Worm (Caenorhabditis elegans) whole organism, mixed stage, embryonic: ENCODE results near the gene F38A1.15.

ENCODE experiments used
- bed-3 ChIP-seq: fragments of 200-800 bp; sonication (Bioruptor generic); optimal IDR thresholded peaks from 3 replicates; lab custom pipeline; 2018; ENCODE audit warnings: mild to moderate bottlenecking, missing genetic modification characterization, moderate library complexity, missing compliant biosample characterization
- blmp-1 ChIP-seq: fragments of 150-350 bp; optimal IDR thresholded peaks from 2 replicates; lab custom pipeline; 2014; ENCODE audit warnings: missing biosample characterization, missing genetic modification characterization
- ceh-39 ChIP-seq: fragments of 150-350 bp; optimal IDR thresholded peaks from 2 replicates; lab custom pipeline; 2014; ENCODE audit warnings: missing biosample characterization, missing genetic modification characterization
- ceh-43 ChIP-seq: fragments of 200-800 bp; sonication (Bioruptor generic); optimal IDR thresholded peaks from 2 replicates; lab custom pipeline; 2018; ENCODE audit warnings: mild to moderate bottlenecking, missing genetic modification characterization, moderate library complexity, missing compliant biosample characterization
- ceh-83 ChIP-seq: fragments of 200-800 bp; sonication (Bioruptor generic); optimal IDR thresholded peaks from 2 replicates; lab custom pipeline; 2018; ENCODE audit warnings: mild to moderate bottlenecking, missing genetic modification characterization, missing compliant biosample characterization
- ces-1 ChIP-seq: fragments of 150-350 bp; optimal IDR thresholded peaks from 2 replicates; lab custom pipeline; 2014; ENCODE audit warnings: missing biosample characterization, missing genetic modification reagents, missing genetic modification characterization
- cnd-1 ChIP-seq: fragments of 200-800 bp; sonication (Bioruptor generic); optimal IDR thresholded peaks from 2 replicates; lab custom pipeline; 2018; ENCODE audit warnings: mild to moderate bottlenecking, missing genetic modification characterization, missing compliant biosample characterization
- elt-1 ChIP-seq: sonication (generic microtip); optimal IDR thresholded peaks from 2 replicates; lab custom pipeline; 2017; ENCODE audit warnings: missing genetic modification characterization, mild to moderate bottlenecking, missing compliant biosample characterization, antibody characterized with exemption, moderate library complexity, borderline replicate concordance; ENCODE audit not compliant: insufficient read depth
- elt-3 ChIP-seq: fragments of 150-350 bp; optimal IDR thresholded peaks from 2 replicates; lab custom pipeline; 2014; ENCODE audit warnings: missing biosample characterization, missing genetic modification characterization
- flh-1 ChIP-seq: fragments of 200-800 bp; sonication (Bioruptor generic); optimal IDR thresholded peaks from 2 replicates; lab custom pipeline; 2018; ENCODE audit warnings: mild to moderate bottlenecking, missing genetic modification characterization, moderate library complexity, missing compliant biosample characterization
- ham-2 ChIP-seq: fragments of 200-800 bp; sonication (Bioruptor generic); optimal IDR thresholded peaks from 2 replicates; lab custom pipeline; 2018; ENCODE audit warnings: mild to moderate bottlenecking, missing genetic modification characterization, missing compliant biosample characterization
- hlh-1 ChIP-seq: fragments of 150-350 bp; optimal IDR thresholded peaks from 2 replicates; lab custom pipeline; 2014; ENCODE audit warnings: missing biosample characterization, missing genetic modification reagents, missing genetic modification characterization
- lin-13 ChIP-seq: fragments of 150-350 bp; optimal IDR thresholded peaks from 2 replicates; lab custom pipeline; 2014; ENCODE audit warnings: missing biosample characterization, missing genetic modification characterization
- lin-32 ChIP-seq: fragments of 200-800 bp; sonication (Bioruptor generic); optimal IDR thresholded peaks from 2 replicates; lab custom pipeline; 2018; ENCODE audit warnings: mild to moderate bottlenecking, missing genetic modification characterization, missing compliant biosample characterization
- lsy-2 ChIP-seq: fragments of 150-350 bp; optimal IDR thresholded peaks from 2 replicates; lab custom pipeline; 2014; ENCODE audit warnings: missing biosample characterization, missing genetic modification characterization
- mls-2 ChIP-seq: sonication (generic microtip); optimal IDR thresholded peaks from 2 replicates; lab custom pipeline; 2016; ENCODE audit warnings: mild to moderate bottlenecking, missing genetic modification characterization, moderate library complexity, missing compliant biosample characterization
- nhr-12 ChIP-seq: fragments of 150-350 bp; optimal IDR thresholded peaks from 2 replicates; lab custom pipeline; 2014; ENCODE audit warnings: missing biosample characterization, missing genetic modification characterization
- nhr-2 ChIP-seq: fragments of 150-350 bp; optimal IDR thresholded peaks from 2 replicates; lab custom pipeline; 2014; ENCODE audit warnings: missing biosample characterization, missing genetic modification characterization
- nhr-237 ChIP-seq: fragments of 150-350 bp; optimal IDR thresholded peaks from 2 replicates; lab custom pipeline; 2014; ENCODE audit warnings: missing biosample characterization, missing genetic modification characterization
- nhr-28 ChIP-seq: fragments of 150-350 bp; optimal IDR thresholded peaks from 2 replicates; lab custom pipeline; 2014; ENCODE audit warnings: missing biosample characterization, missing genetic modification characterization
- nhr-76 ChIP-seq: sonication (generic microtip); optimal IDR thresholded peaks from 2 replicates; lab custom pipeline; 2017; ENCODE audit warnings: missing biosample characterization, missing genetic modification characterization
- pha-4 ChIP-seq: fragments of 150-350 bp; optimal IDR thresholded peaks from 2 replicates; lab custom pipeline; 2018; ENCODE audit warnings: missing biosample characterization, missing genetic modification reagents, missing genetic modification characterization
- sem-2 ChIP-seq: fragments of 200-800 bp; sonication (Bioruptor generic); optimal IDR thresholded peaks from 2 replicates; lab custom pipeline; 2018; ENCODE audit warnings: mild to moderate bottlenecking, missing genetic modification characterization, missing compliant biosample characterization
- snpc-4 ChIP-seq: fragments of 150-350 bp; optimal IDR thresholded peaks from 2 replicates; lab custom pipeline; 2014; ENCODE audit warnings: missing biosample characterization, missing genetic modification characterization
- sptf-1 ChIP-seq: sonication (generic microtip); optimal IDR thresholded peaks from 2 replicates; lab custom pipeline; 2017; ENCODE audit warnings: mild to moderate bottlenecking, missing genetic modification characterization, moderate library complexity, missing compliant biosample characterization
- tbx-8 ChIP-seq: fragments of 200-800 bp; sonication (Bioruptor generic); optimal IDR thresholded peaks from 2 replicates; lab custom pipeline; 2018; ENCODE audit warnings: mild to moderate bottlenecking, missing genetic modification characterization, moderate library complexity, missing compliant biosample characterization
- unc-39 ChIP-seq: fragments of 150-350 bp; optimal IDR thresholded peaks from 2 replicates; lab custom pipeline; 2014; ENCODE audit warnings: missing biosample characterization, missing genetic modification characterization
- unc-62 ChIP-seq: fragments of 150-350 bp; optimal IDR thresholded peaks from 2 replicates; lab custom pipeline; 2014; ENCODE audit warnings: missing biosample characterization, missing genetic modification reagents, missing genetic modification characterization
- zip-8 ChIP-seq: fragments of 150-350 bp; optimal IDR thresholded peaks from 2 replicates; lab custom pipeline; 2014; ENCODE audit warnings: missing biosample characterization, missing genetic modification characterization
- ztf-11 ChIP-seq: fragments of 150-350 bp; optimal IDR thresholded peaks from 2 replicates; lab custom pipeline; 2014; ENCODE audit warnings: missing biosample characterization, missing genetic modification characterization

Gene F38A1.15

ce11 chrIV:1235785-1236184, 7.4 kb downstream of the F38A1.15 start:
- TF ChIP-seq flh-1 (GFP tag; lab: Kevin White, UChicago) (no peak), unc-39 (tag; lab: Kevin White, UChicago) (no peak), pha-4 (tag; lab: Kevin White, UChicago) (no peak), ceh-43 (GFP tag; lab: Kevin White, UChicago) (no peak), nhr-2 (no peak)

- TF ChIP-seq lin-13 (tag; lab: Kevin White, UChicago) (no peak), pha-4 (tag; lab: Kevin White, UChicago) (no peak), nhr-76 (no peak), unc-62 (GFP tag; lab: Kevin White, UChicago) (no peak), tbx-8 (GFP tag; lab: Kevin White, UChicago) (no peak), hlh-1 (tag; lab: Kevin White, UChicago) (no peak), lin-32 (no peak), elt-3 (no peak), blmp-1 (tag; lab: Kevin White, UChicago) (no peak), ztf-11 (tag; lab: Kevin White, UChicago) (no peak), ceh-39 (tag; lab: Kevin White, UChicago) (no peak), ceh-43 (GFP tag; lab: Kevin White, UChicago) (no peak), cnd-1 (no peak), nhr-237 (tag; lab: Kevin White, UChicago) (no peak)
Observed at ce11 chrIV:1234780-1235179, 8.4 kb downstream of the F38A1.15 start.

DNA sequence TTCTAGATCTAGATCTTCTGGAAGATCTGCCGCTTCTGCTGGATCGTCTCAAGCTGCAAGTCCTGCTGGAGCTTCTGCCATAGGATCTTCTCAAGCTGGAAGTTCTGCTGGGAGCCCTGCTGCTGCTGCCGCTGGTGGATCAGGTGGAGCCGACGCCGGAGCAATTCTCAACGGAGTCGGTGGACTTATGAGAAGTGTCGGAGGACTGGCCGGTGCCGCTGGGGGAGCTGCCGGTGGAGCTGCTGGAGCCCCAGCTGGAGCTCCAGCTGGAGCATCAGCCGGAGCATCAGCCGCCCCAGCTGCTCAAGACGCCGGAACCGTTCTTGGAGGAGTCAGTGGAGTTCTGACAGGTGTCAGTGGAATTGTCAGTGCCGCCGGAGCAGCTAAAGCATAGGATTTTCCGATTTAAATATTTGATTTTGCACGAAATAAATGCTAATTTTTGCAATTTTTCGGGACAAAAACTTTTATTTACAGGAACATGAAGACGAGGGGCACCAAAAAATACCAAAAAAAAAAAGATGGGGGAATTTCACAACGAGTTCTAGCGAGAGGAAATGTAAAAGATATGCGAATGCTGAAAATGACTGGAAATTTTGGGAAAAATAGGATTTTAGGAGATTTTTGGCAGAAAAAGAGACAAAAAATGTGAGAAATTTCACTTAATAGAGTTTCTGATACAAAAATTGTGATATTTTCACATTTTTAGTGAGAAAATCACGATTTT, 10.6 kb downstream of the F38A1.15 start:
- TF ChIP-seq lsy-2 (tag; lab: Kevin White, UChicago): no peak
- no peak for TF ChIP-seq lin-32
- no peak for TF ChIP-seq snpc-4 (tag; lab: Kevin White, UChicago)
- no peak for TF ChIP-seq cnd-1
- no peak for TF ChIP-seq ceh-39 (tag; lab: Kevin White, UChicago)
- TF ChIP-seq ces-1 (GFP tag; lab: Kevin White, UChicago): no peak
- TF ChIP-seq sem-2 (GFP tag; lab: Kevin White, UChicago): no peak
- no peak for TF ChIP-seq hlh-1 (tag; lab: Kevin White, UChicago)
- no peak for TF ChIP-seq nhr-12 (tag; lab: Kevin White, UChicago)
- no peak for TF ChIP-seq ztf-11 (tag; lab: Kevin White, UChicago)
- TF ChIP-seq unc-62 (GFP tag; lab: Kevin White, UChicago): no peak
- no peak for TF ChIP-seq nhr-2
- no peak for TF ChIP-seq nhr-28 (tag; lab: Kevin White, UChicago)
- no peak for TF ChIP-seq zip-8 (tag; lab: Kevin White, UChicago)
- TF ChIP-seq sptf-1 (tag; lab: Kevin White, UChicago): no peak
- TF ChIP-seq nhr-76: no peak
- no peak for TF ChIP-seq flh-1 (GFP tag; lab: Kevin White, UChicago)
- no peak for TF ChIP-seq mls-2 (tag; lab: Kevin White, UChicago)
- no peak for TF ChIP-seq elt-1 (tag; lab: Kevin White, UChicago)
- TF ChIP-seq unc-39 (tag; lab: Kevin White, UChicago): no peak

ce11 chrIV:1231589-1231988, 11.6 kb downstream of the F38A1.15 start, which contains the start of gene W09G12.6:
Gene W09G12.6, plus strand, starts transcription at chrIV:1231889.
- TF ChIP-seq mls-2 (tag; lab: Kevin White, UChicago): no peak
- no peak for TF ChIP-seq ham-2 (GFP tag; lab: Kevin White, UChicago)
- TF ChIP-seq hlh-1 (tag; lab: Kevin White, UChicago): no peak
- TF ChIP-seq sptf-1 (tag; lab: Kevin White, UChicago): no peak

DNA sequence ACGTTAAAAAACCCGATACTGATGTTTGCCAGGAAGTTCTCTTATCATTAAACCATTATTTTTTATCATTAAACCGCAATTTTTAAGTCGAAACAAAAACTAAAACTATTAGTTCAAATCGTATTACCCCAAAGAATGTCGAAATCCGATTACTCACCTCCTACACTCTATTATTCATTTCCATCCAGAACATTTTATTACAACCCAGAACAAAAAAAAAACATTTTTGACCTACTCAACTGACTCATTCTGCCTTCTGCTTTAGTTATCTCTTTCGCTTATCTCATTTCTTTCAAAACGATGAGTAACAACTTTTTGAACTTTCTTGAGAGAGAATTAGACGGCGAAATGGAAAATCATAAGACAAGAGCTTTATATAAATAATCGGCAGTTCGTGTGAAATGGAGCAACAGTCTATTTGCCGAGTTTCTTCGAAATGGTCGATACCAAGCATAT, 14.5 kb downstream of the F38A1.15 start, which contains the start of gene W09G12.7:
W09G12.7 (plus strand) TSS at position 406 of the 456 bp plus-strand sequence.
- no peak for TF ChIP-seq ceh-83 (GFP tag; lab: Kevin White, UChicago)
- no peak for TF ChIP-seq nhr-28 (tag; lab: Kevin White, UChicago)
- TF ChIP-seq bed-3 (GFP tag; lab: Kevin White, UChicago): no peak
